Fruit fly (Drosophila melanogaster) whole organism, embryonic: ENCODE results near the gene Ccn.

ENCODE experiments used
- Atf-2 ChIP-seq: fragments of 200-800 bp; sonication (Bioruptor generic); optimal IDR thresholded peaks from 2 replicates; lab custom pipeline; 2016; ENCODE audit warnings: missing biosample characterization, missing genetic modification characterization
- Atf6 ChIP-seq: fragments of 200-800 bp; sonication (Bioruptor generic); IDR thresholded peaks from 2 replicates; pipeline ENCODE4 v1.3.6; 2022; ENCODE audit warnings: missing biosample characterization, missing genetic modification characterization
- CG10979 ChIP-seq: fragments of 200-800 bp; sonication (Bioruptor generic); optimal IDR thresholded peaks from 2 replicates; lab custom pipeline; 2018; ENCODE audit warnings: missing biosample characterization, mild to moderate bottlenecking, missing genetic modification characterization, moderate library complexity
- CG11695 ChIP-seq: fragments of 200-800 bp; sonication (Bioruptor generic); IDR thresholded peaks from 3 replicates; pipeline ENCODE4 v1.3.6; 2022; ENCODE audit warnings: missing biosample characterization, missing genetic modification characterization
- CG11723 ChIP-seq: fragments of 200-800 bp; sonication (Bioruptor generic); optimal IDR thresholded peaks from 2 replicates; lab custom pipeline; 2017; ENCODE audit warnings: missing biosample characterization, mild to moderate bottlenecking, missing genetic modification characterization
- CG1233 ChIP-seq: fragments of 200-800 bp; sonication (Bioruptor generic); optimal IDR thresholded peaks from 4 replicates; lab custom pipeline; 2018; ENCODE audit warnings: missing biosample characterization, mild to moderate bottlenecking, missing genetic modification characterization
- CG12769 ChIP-seq: fragments of 200-800 bp; sonication (Bioruptor generic); optimal IDR thresholded peaks from 2 replicates; lab custom pipeline; 2019; ENCODE audit warnings: missing biosample characterization, mild to moderate bottlenecking, missing genetic modification characterization, moderate library complexity
- CG13296 ChIP-seq: fragments of 200-800 bp; sonication (Bioruptor generic); optimal IDR thresholded peaks from 3 replicates; lab custom pipeline; 2018; ENCODE audit warnings: missing biosample characterization, mild to moderate bottlenecking, missing genetic modification characterization
- CG14667 ChIP-seq: fragments of 200-800 bp; sonication (Bioruptor generic); IDR thresholded peaks from 2 replicates; pipeline ENCODE4 v1.3.6; 2022; ENCODE audit warnings: missing biosample characterization, missing genetic modification characterization
- CG15696 ChIP-seq: fragments of 200-800 bp; sonication (Bioruptor generic); optimal IDR thresholded peaks from 2 replicates; lab custom pipeline; 2019; ENCODE audit warnings: missing biosample characterization, mild to moderate bottlenecking, missing genetic modification characterization, moderate library complexity
- CG1602 ChIP-seq: fragments of 200-800 bp; sonication (Bioruptor generic); optimal IDR thresholded peaks from 3 replicates; lab custom pipeline; 2016; ENCODE audit warnings: missing biosample characterization, missing genetic modification characterization
- CG17829 ChIP-seq: fragments of 200-800 bp; optimal IDR thresholded peaks from 2 replicates; lab custom pipeline; 2019; ENCODE audit warnings: missing biosample characterization, mild to moderate bottlenecking, missing genetic modification characterization, moderate library complexity
- CG1792 ChIP-seq: fragments of 200-800 bp; sonication (Bioruptor generic); optimal IDR thresholded peaks from 2 replicates; lab custom pipeline; 2016; ENCODE audit warnings: missing biosample characterization, missing genetic modification characterization
- CG7357 ChIP-seq: fragments of 200-800 bp; sonication (Bioruptor generic); IDR thresholded peaks from 3 replicates; pipeline ENCODE4 v1.3.6; 2022; ENCODE audit warnings: missing biosample characterization, missing genetic modification characterization
- CG8924 ChIP-seq: fragments of 200-800 bp; optimal IDR thresholded peaks from 3 replicates; lab custom pipeline; 2019; ENCODE audit warnings: missing biosample characterization, mild to moderate bottlenecking, missing genetic modification characterization, moderate library complexity
- Drgx ChIP-seq: fragments of 200-800 bp; sonication (Bioruptor generic); IDR thresholded peaks from 2 replicates; pipeline ENCODE4 v1.3.6; 2022; ENCODE audit warnings: missing biosample characterization, missing genetic modification characterization
- HmgD ChIP-seq: fragments of 200-800 bp; sonication (Bioruptor generic); optimal IDR thresholded peaks from 3 replicates; lab custom pipeline; 2016; ENCODE audit warnings: missing biosample characterization, missing genetic modification characterization
- Lhr ChIP-seq: fragments of 200-800 bp; sonication (Bioruptor generic); optimal IDR thresholded peaks from 3 replicates; lab custom pipeline; 2017; ENCODE audit warnings: mild to moderate bottlenecking, missing biosample characterization, missing genetic modification reagents, missing genetic modification characterization
- Med ChIP-seq: fragments of 200-800 bp; sonication (Bioruptor generic); peaks from one replicate; lab custom pipeline; 2016; ENCODE audit warnings: missing biosample characterization, missing genetic modification characterization, mild to moderate bottlenecking, inconsistent platforms, moderate library complexity
- NC2α ChIP-seq: fragments of 200-800 bp; sonication (Bioruptor generic); optimal IDR thresholded peaks from 2 replicates; lab custom pipeline; 2016; ENCODE audit warnings: missing biosample characterization, missing genetic modification characterization
- PHDP ChIP-seq: fragments of 200-800 bp; sonication (Bioruptor generic); optimal IDR thresholded peaks from 3 replicates; lab custom pipeline; 2018; ENCODE audit warnings: missing biosample characterization, mild to moderate bottlenecking, missing genetic modification characterization, moderate library complexity
- Trl ChIP-seq, 3 experiments: fragments of >200 bp in 2 of 3; fragments of 200-800 bp in 1 of 3; sonication (Bioruptor generic) in 1 of 3; optimal IDR thresholded peaks; 2 replicates in 1 of 3; 3 replicates in 2 of 3; lab custom pipeline; 2016 to 2017; ENCODE audit warnings: missing biosample characterization in 1 of 3, missing genetic modification characterization in 1 of 3
- YL-1 ChIP-seq: fragments of 200-800 bp; sonication (Bioruptor generic); optimal IDR thresholded peaks from 3 replicates; lab custom pipeline; 2017; ENCODE audit warnings: missing biosample characterization, mild to moderate bottlenecking, missing genetic modification characterization
- bab2 ChIP-seq: fragments of 200-800 bp; sonication (Bioruptor generic); optimal IDR thresholded peaks from 2 replicates; lab custom pipeline; 2016; ENCODE audit warnings: missing biosample characterization, missing genetic modification characterization
- bigmax ChIP-seq: fragments of 200-800 bp; sonication (Bioruptor generic); optimal IDR thresholded peaks from 2 replicates; lab custom pipeline; 2018; ENCODE audit warnings: missing biosample characterization, mild to moderate bottlenecking, missing genetic modification characterization
- br ChIP-seq: fragments of >200 bp; optimal IDR thresholded peaks from 2 replicates; lab custom pipeline; 2017
- chif ChIP-seq, 2 experiments: fragments of 200-800 bp; sonication (Bioruptor generic); optimal IDR thresholded peaks; 3 replicates each; lab custom pipeline; 2016; ENCODE audit warnings: missing biosample characterization in 2 of 2, missing genetic modification characterization in 2 of 2
- chinmo ChIP-seq: fragments of 200-800 bp; sonication (Bioruptor generic); IDR thresholded peaks from 4 replicates; pipeline ENCODE4 v1.3.6; 2022; ENCODE audit warnings: missing biosample characterization, missing genetic modification characterization; ENCODE audit not compliant: partially characterized antibody
- chn ChIP-seq: fragments of 200-800 bp; sonication (Bioruptor generic); optimal IDR thresholded peaks from 2 replicates; lab custom pipeline; 2016; ENCODE audit warnings: missing biosample characterization, missing genetic modification characterization
- ci ChIP-seq: fragments of 200-800 bp; sonication (Bioruptor generic); IDR thresholded peaks from 3 replicates; pipeline ENCODE4 v1.3.6; 2022; ENCODE audit warnings: missing biosample characterization, missing genetic modification characterization
- cwo ChIP-seq: fragments of 200-800 bp; sonication (Bioruptor generic); optimal IDR thresholded peaks from 3 replicates; lab custom pipeline; 2017; ENCODE audit warnings: missing biosample characterization, missing genetic modification characterization, mild to moderate bottlenecking, moderate library complexity, missing genetic modification reagents
- dimm ChIP-seq: fragments of 200-800 bp; sonication (Bioruptor generic); IDR thresholded peaks from 2 replicates; pipeline ENCODE4 v1.3.6; 2022; ENCODE audit warnings: missing biosample characterization, missing genetic modification characterization
- eyg ChIP-seq: fragments of 200-800 bp; sonication (Bioruptor generic); optimal IDR thresholded peaks from 3 replicates; lab custom pipeline; 2016; ENCODE audit warnings: missing biosample characterization, missing genetic modification characterization
- gem ChIP-seq: fragments of 200-800 bp; sonication (Bioruptor generic); optimal IDR thresholded peaks from 2 replicates; lab custom pipeline; 2019; ENCODE audit warnings: missing biosample characterization, mild to moderate bottlenecking, missing genetic modification characterization, moderate library complexity
- grn ChIP-seq: fragments of 200-800 bp; sonication (Bioruptor generic); optimal IDR thresholded peaks from 3 replicates; lab custom pipeline; 2017; ENCODE audit warnings: missing biosample characterization, missing genetic modification characterization
- gro ChIP-seq: fragments of 200-800 bp; sonication (Bioruptor generic); optimal IDR thresholded peaks from 2 replicates; lab custom pipeline; 2016; ENCODE audit warnings: missing biosample characterization, missing genetic modification characterization
- onecut ChIP-seq: fragments of 200-800 bp; sonication (Bioruptor generic); IDR thresholded peaks from 2 replicates; pipeline ENCODE4 v1.3.6; 2022; ENCODE audit warnings: missing biosample characterization, missing genetic modification characterization
- otp ChIP-seq: fragments of 200-800 bp; sonication (Bioruptor generic); IDR thresholded peaks from 3 replicates; pipeline ENCODE4, ENCODE4 v1.3.6; 2022; ENCODE audit warnings: missing biosample characterization, missing genetic modification characterization
- psq ChIP-seq: fragments of 200-800 bp; sonication (Bioruptor generic); optimal IDR thresholded peaks from 2 replicates; lab custom pipeline; 2017; ENCODE audit warnings: missing biosample characterization, missing genetic modification characterization
- rib ChIP-seq: fragments of 200-800 bp; sonication (Bioruptor generic); IDR thresholded peaks from 2 replicates; pipeline ENCODE4 v1.3.6; 2022; ENCODE audit warnings: missing biosample characterization, missing genetic modification characterization
- sd ChIP-seq: fragments of 200-800 bp; sonication (Bioruptor generic); optimal IDR thresholded peaks from 3 replicates; lab custom pipeline; 2018; ENCODE audit warnings: missing biosample characterization, mild to moderate bottlenecking, missing genetic modification characterization, moderate library complexity
- sens ChIP-seq: fragments of 200-800 bp; sonication (Bioruptor generic); peaks from one replicate; lab custom pipeline; 2016; ENCODE audit warnings: missing biosample characterization, missing genetic modification characterization
- sima ChIP-seq: fragments of 200-800 bp; sonication (Bioruptor generic); optimal IDR thresholded peaks from 2 replicates; lab custom pipeline; 2016; ENCODE audit warnings: missing biosample characterization, missing genetic modification characterization
- slbo ChIP-seq: fragments of 200-800 bp; sonication (Bioruptor generic); IDR thresholded peaks from 2 replicates; pipeline ENCODE4 v1.3.6; 2022; ENCODE audit warnings: missing biosample characterization, missing genetic modification characterization
- sqz ChIP-seq: fragments of 200-800 bp; sonication (Bioruptor generic); optimal IDR thresholded peaks from 3 replicates; lab custom pipeline; 2018; ENCODE audit warnings: missing biosample characterization, mild to moderate bottlenecking, missing genetic modification characterization
- tx ChIP-seq: fragments of 200-800 bp; sonication (Bioruptor generic); optimal IDR thresholded peaks from 2 replicates; lab custom pipeline; 2016; ENCODE audit warnings: missing biosample characterization, missing genetic modification characterization
- vfl ChIP-seq: fragments of 200-800 bp; sonication (Bioruptor generic); optimal IDR thresholded peaks from 2 replicates; lab custom pipeline; 2016; ENCODE audit warnings: missing biosample characterization, missing genetic modification characterization
- vvl ChIP-seq: fragments of 200-800 bp; sonication (Bioruptor generic); IDR thresholded peaks from 2 replicates; pipeline ENCODE4 v1.3.6; 2022; ENCODE audit warnings: missing biosample characterization, missing genetic modification characterization

Ccn gene

dm6 chr3L:17667642-17668362 is 22.0 kb upstream of the Ccn start:
- peak; percentile 48 for TF ChIP-seq Med (GFP tag; lab: Kevin White, UChicago)
- TF ChIP-seq rib (GFP tag; lab: Robert Waterston, UW), result peak; percentile 37; the same call in 1 of the 2 replicates
- TF ChIP-seq Atf6 (GFP tag; lab: Robert Waterston, UW), result no peak
- TF ChIP-seq sd (tag; lab: Kevin White, UChicago), result peak; percentile 66
- TF ChIP-seq Trl (optimal IDR thresholded peaks at IDR 0.05; lab: Kevin White, UChicago), result peak; percentile 19 to 54
- TF ChIP-seq Trl (GFP tag; optimal IDR thresholded peaks at IDR 0.05; lab: Kevin White, UChicago), result no peak
- peak; percentile 49 for TF ChIP-seq sens (GFP tag; lab: Kevin White, UChicago)
- no peak for TF ChIP-seq bigmax (GFP tag; lab: Kevin White, UChicago)
- TF ChIP-seq dimm (GFP tag; lab: Robert Waterston, UW), result no peak
- TF ChIP-seq CG1233 (GFP tag; lab: Kevin White, UChicago), result no peak
- TF ChIP-seq CG7357 (GFP tag; lab: Robert Waterston, UW), result 0 out of 3 replicates have a peak, but pooled peaks have one; percentile 30
- peak; percentile 10 for TF ChIP-seq gem
- no peak for TF ChIP-seq CG1602 (GFP tag; lab: Kevin White, UChicago)
- peak; percentile 43 for TF ChIP-seq cwo (GFP tag; lab: Kevin White, UChicago)
- no peak for TF ChIP-seq slbo (GFP tag; lab: Robert Waterston, UW)
- TF ChIP-seq ci (GFP tag; lab: Robert Waterston, UW), result 0 out of 3 replicates have a peak, but pooled peaks have one; percentile 43
- TF ChIP-seq vvl (GFP tag; lab: Robert Waterston, UW), result peak; percentile 22; the same call in 1 of the 2 replicates
- peak; percentile 56; the same call in 1 of the 4 replicates for TF ChIP-seq chinmo (GFP tag; lab: Robert Waterston, UW)
- TF ChIP-seq psq (GFP tag; lab: Kevin White, UChicago), result peak; percentile 1
- no peak for TF ChIP-seq Lhr (GFP tag; lab: Kevin White, UChicago)
- no peak for TF ChIP-seq bab2 (GFP tag; lab: Kevin White, UChicago)
- peak; percentile 30 for TF ChIP-seq grn (GFP tag; lab: Kevin White, UChicago)

dm6 chr3L:17668386-17668944 is 21.4 kb upstream of the Ccn start:
- TF ChIP-seq HmgD (GFP tag; lab: Kevin White, UChicago) (no peak), CG11695 (no peak), grn (GFP tag; lab: Kevin White, UChicago) (no peak), NC2α (GFP tag; lab: Kevin White, UChicago) (no peak), CG11723 (no peak), CG14667 (GFP tag; lab: Robert Waterston, UW) (no peak), YL-1 (no peak), chn (GFP tag; lab: Kevin White, UChicago) (no peak), CG12769 (tag; lab: Kevin White, UChicago) (peak; percentile 16), Atf-2 (no peak), Trl (optimal IDR thresholded peaks at IDR 0.05; lab: Kevin White, UChicago) (peak in 1 of 2 experiments; percentile 7), Trl (GFP tag; optimal IDR thresholded peaks at IDR 0.05; lab: Kevin White, UChicago) (no peak), sima (no peak), sqz (GFP tag; lab: Kevin White, UChicago) (peak; percentile 61), CG13296 (no peak), CG17829 (tag; lab: Kevin White, UChicago) (no peak), PHDP (no peak), tx (GFP tag; lab: Kevin White, UChicago) (no peak), eyg (no peak), Drgx (GFP tag; lab: Robert Waterston, UW) (0 out of 2 replicates have a peak, but pooled peaks have one; percentile 41), CG10979 (no peak), vfl (GFP tag; lab: Kevin White, UChicago) (no peak), CG15696 (tag; lab: Kevin White, UChicago) (no peak), CG8924 (tag; lab: Kevin White, UChicago) (no peak), CG1792 (GFP tag; lab: Kevin White, UChicago) (no peak), gro (GFP tag; lab: Kevin White, UChicago) (no peak), br (no peak), onecut (GFP tag; lab: Robert Waterston, UW) (no peak), chif (GFP tag; optimal IDR thresholded peaks at IDR 0.05; lab: Kevin White, UChicago) (no peak), otp (GFP tag; lab: Robert Waterston, UW) (no peak)
